Worm (Caenorhabditis elegans): ENCODE results near the gene Y116F11B.8.

DNA sequence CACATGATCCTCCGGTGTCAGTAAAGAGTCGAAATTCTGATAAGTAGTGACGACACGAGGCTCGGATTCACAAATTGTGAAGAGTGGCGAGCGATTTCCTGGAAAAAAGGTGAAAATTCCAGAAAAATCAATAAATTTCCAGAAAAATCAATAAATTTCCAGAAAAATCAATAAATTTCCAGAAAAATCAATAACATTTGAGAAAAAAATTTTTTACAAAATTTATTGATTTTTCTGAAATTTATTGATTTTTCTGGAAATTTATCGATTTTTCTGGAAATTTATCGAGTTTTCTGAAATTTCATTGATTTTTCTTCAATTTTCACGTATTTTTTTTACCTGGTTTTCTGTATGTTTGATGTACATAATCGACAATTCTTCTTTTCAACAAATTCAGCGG lies 48.6 kb downstream of the Y116F11B.8 start:
- no peak for TF ChIP-seq ama-1 (optimal IDR thresholded peaks at IDR 0.05)
- TF ChIP-seq ama-1 (GFP tag; optimal IDR thresholded peaks at IDR 0.05) = no peak
- no peak for TF ChIP-seq ceh-100 (GFP tag; IDR thresholded peaks at IDR 0.05)
- no peak for TF ChIP-seq madf-6 (GFP tag; IDR thresholded peaks at IDR 0.05)
- no peak for TF ChIP-seq snpc-4 (GFP tag; optimal IDR thresholded peaks at IDR 0.05)
- TF ChIP-seq snpc-4 (tag; optimal IDR thresholded peaks at IDR 0.05) = no peak
- TF ChIP-seq nhr-120 (GFP tag; IDR thresholded peaks at IDR 0.05) = no peak
- no peak for TF ChIP-seq madf-3 (GFP tag; IDR thresholded peaks at IDR 0.05)
- no peak for TF ChIP-seq nhr-179 (tag; optimal IDR thresholded peaks at IDR 0.05)
